Worm (Caenorhabditis elegans) whole organism, mixed stage, embryonic: ENCODE results near the gene efl-1.

Experiments
- flh-1 ChIP-seq: fragments of 200-800 bp; sonication (Bioruptor generic); optimal IDR thresholded peaks from 2 replicates; lab custom pipeline; 2018; ENCODE audit warnings: mild to moderate bottlenecking, missing genetic modification characterization, moderate library complexity, missing compliant biosample characterization
- lsy-2 ChIP-seq: fragments of 150-350 bp; optimal IDR thresholded peaks from 2 replicates; lab custom pipeline; 2014; ENCODE audit warnings: missing biosample characterization, missing genetic modification characterization
- snpc-4 ChIP-seq: fragments of 150-350 bp; optimal IDR thresholded peaks from 2 replicates; lab custom pipeline; 2014; ENCODE audit warnings: missing biosample characterization, missing genetic modification characterization
- unc-39 ChIP-seq: fragments of 150-350 bp; optimal IDR thresholded peaks from 2 replicates; lab custom pipeline; 2014; ENCODE audit warnings: missing biosample characterization, missing genetic modification characterization
- unc-62 ChIP-seq: fragments of 150-350 bp; optimal IDR thresholded peaks from 2 replicates; lab custom pipeline; 2014; ENCODE audit warnings: missing biosample characterization, missing genetic modification reagents, missing genetic modification characterization

ce11 chrV:17000635-17001034, 35.2 kb upstream of the efl-1 start:
- no peak for TF ChIP-seq snpc-4
- TF ChIP-seq unc-39 (tag; lab: Kevin White, UChicago) = no peak
- no peak for TF ChIP-seq lsy-2 (tag; lab: Kevin White, UChicago)
- no peak for TF ChIP-seq unc-62 (GFP tag; lab: Kevin White, UChicago)
- no peak for TF ChIP-seq flh-1 (GFP tag; lab: Kevin White, UChicago)
